Worm (Caenorhabditis elegans) whole organism, L3 larva: ENCODE data around the gene F31F7.1.

Experiments
- R02D3.7 ChIP-seq: fragments of 150-350 bp; optimal IDR thresholded peaks from 2 replicates; lab custom pipeline; 2014; ENCODE audit warnings: missing biosample characterization, missing genetic modification characterization
- ama-1 ChIP-seq: fragments of 150-350 bp; optimal IDR thresholded peaks from 2 replicates; lab custom pipeline; 2018
- ceh-16 ChIP-seq: sonication (generic microtip); optimal IDR thresholded peaks from 2 replicates; lab custom pipeline; 2017; ENCODE audit warnings: missing biosample characterization, missing genetic modification characterization
- ceh-82 ChIP-seq: fragments of 150-350 bp; optimal IDR thresholded peaks from 2 replicates; lab custom pipeline; 2014; ENCODE audit warnings: missing biosample characterization, missing genetic modification characterization
- ceh-9 ChIP-seq: sonication (generic microtip); optimal IDR thresholded peaks from 2 replicates; lab custom pipeline; 2018; ENCODE audit warnings: missing biosample characterization, missing genetic modification characterization
- daf-12 ChIP-seq: fragments of 150-350 bp; optimal IDR thresholded peaks from 2 replicates; lab custom pipeline; 2014; ENCODE audit warnings: missing biosample characterization, missing genetic modification reagents, missing genetic modification characterization
- egl-27 ChIP-seq: sonication (generic microtip); optimal IDR thresholded peaks from 4 replicates; lab custom pipeline; 2017; ENCODE audit warnings: missing biosample characterization, missing genetic modification reagents, missing genetic modification characterization
- egl-5 ChIP-seq: fragments of 150-350 bp; optimal IDR thresholded peaks from 2 replicates; lab custom pipeline; 2017; ENCODE audit warnings: missing biosample characterization, missing genetic modification reagents, missing genetic modification characterization, inconsistent platforms
- elt-2 ChIP-seq: sonication (generic microtip); optimal IDR thresholded peaks from 2 replicates; lab custom pipeline; 2016; ENCODE audit warnings: missing genetic modification reagents, mild to moderate bottlenecking, missing genetic modification characterization, missing compliant biosample characterization
- elt-3 ChIP-seq, 3 experiments: fragments of 150-350 bp in 1 of 3; sonication (generic microtip) in 2 of 3; optimal IDR thresholded peaks; 2 replicates in 2 of 3; 4 replicates in 1 of 3; lab custom pipeline; 2014 to 2017; ENCODE audit warnings: missing biosample characterization in 3 of 3, missing genetic modification characterization in 3 of 3
- eor-1 ChIP-seq, 2 experiments: fragments of 150-350 bp; optimal IDR thresholded peaks; 2 replicates each; lab custom pipeline; 2014 to 2018; ENCODE audit warnings: missing biosample characterization in 2 of 2, missing genetic modification characterization in 2 of 2
- fkh-10 ChIP-seq: sonication (generic microtip); optimal IDR thresholded peaks from 2 replicates; lab custom pipeline; 2017; ENCODE audit warnings: missing biosample characterization, missing genetic modification reagents, missing genetic modification characterization
- fkh-2 ChIP-seq: fragments of 150-350 bp; optimal IDR thresholded peaks from 2 replicates; lab custom pipeline; 2014; ENCODE audit warnings: missing biosample characterization, missing genetic modification reagents, missing genetic modification characterization
- fos-1 ChIP-seq: fragments of 150-350 bp; optimal IDR thresholded peaks from 2 replicates; lab custom pipeline; 2014; ENCODE audit warnings: missing biosample characterization, missing genetic modification characterization
- hmg-11 ChIP-seq: sonication (generic microtip); optimal IDR thresholded peaks from 2 replicates; lab custom pipeline; 2016; ENCODE audit warnings: missing genetic modification characterization, missing compliant biosample characterization
- jun-1 ChIP-seq: fragments of 150-350 bp; optimal IDR thresholded peaks from 2 replicates; lab custom pipeline; 2014; ENCODE audit warnings: missing biosample characterization, missing genetic modification reagents, missing genetic modification characterization
- lin-39 ChIP-seq: fragments of 150-350 bp; optimal IDR thresholded peaks from 2 replicates; lab custom pipeline; 2018; ENCODE audit warnings: missing biosample characterization, missing genetic modification reagents, missing genetic modification characterization
- lsy-12 ChIP-seq: sonication (generic microtip); optimal IDR thresholded peaks from 2 replicates; lab custom pipeline; 2016; ENCODE audit warnings: mild to moderate bottlenecking, missing genetic modification characterization, missing compliant biosample characterization
- mml-1 ChIP-seq: fragments of 150-350 bp; sonication (generic microtip); optimal IDR thresholded peaks from 3 replicates; lab custom pipeline; 2014; ENCODE audit warnings: missing biosample characterization, missing genetic modification characterization
- nhr-23 ChIP-seq: fragments of 150-350 bp; optimal IDR thresholded peaks from 2 replicates; lab custom pipeline; 2014; ENCODE audit warnings: missing biosample characterization, missing genetic modification reagents, missing genetic modification characterization
- nhr-25 ChIP-seq: sonication (generic microtip); optimal IDR thresholded peaks from 2 replicates; lab custom pipeline; 2017; ENCODE audit warnings: missing biosample characterization, missing genetic modification characterization
- nhr-28 ChIP-seq: fragments of 150-350 bp; optimal IDR thresholded peaks from 2 replicates; lab custom pipeline; 2014; ENCODE audit warnings: missing biosample characterization, missing genetic modification characterization
- nhr-43 ChIP-seq: sonication (generic microtip); optimal IDR thresholded peaks from 2 replicates; lab custom pipeline; 2016; ENCODE audit warnings: mild to moderate bottlenecking, missing genetic modification characterization, missing compliant biosample characterization; ENCODE audit not compliant: poor library complexity, severe bottlenecking
- nhr-76 ChIP-seq: fragments of 150-350 bp; sonication (generic microtip); optimal IDR thresholded peaks from 5 replicates; lab custom pipeline; 2014; ENCODE audit warnings: missing biosample characterization, missing genetic modification characterization
- nhr-77 ChIP-seq: fragments of 150-350 bp; optimal IDR thresholded peaks from 2 replicates; lab custom pipeline; 2014; ENCODE audit warnings: missing biosample characterization, missing genetic modification characterization
- pha-4 ChIP-seq: fragments of 150-350 bp; optimal IDR thresholded peaks from 2 replicates; lab custom pipeline; 2014; ENCODE audit warnings: missing biosample characterization, missing genetic modification reagents, missing genetic modification characterization
- pqm-1 ChIP-seq: fragments of 150-350 bp; optimal IDR thresholded peaks from 2 replicates; lab custom pipeline; 2017; ENCODE audit warnings: missing biosample characterization, missing genetic modification characterization, inconsistent platforms
- skn-1 ChIP-seq: fragments of 150-350 bp; optimal IDR thresholded peaks from 2 replicates; lab custom pipeline; 2014; ENCODE audit warnings: missing biosample characterization, missing genetic modification characterization
- snpc-4 ChIP-seq: fragments of 150-350 bp; optimal IDR thresholded peaks from 2 replicates; lab custom pipeline; 2014; ENCODE audit warnings: missing biosample characterization, missing genetic modification characterization
- tbx-2 ChIP-seq: sonication (generic microtip); optimal IDR thresholded peaks from 2 replicates; lab custom pipeline; 2016; ENCODE audit warnings: mild to moderate bottlenecking, missing genetic modification characterization, missing compliant biosample characterization
- unc-39 ChIP-seq: sonication (generic microtip); optimal IDR thresholded peaks from 4 replicates; lab custom pipeline; 2017; ENCODE audit warnings: missing biosample characterization, missing genetic modification characterization
- unc-62 ChIP-seq: fragments of 150-350 bp; sonication (generic microtip); optimal IDR thresholded peaks from 4 replicates; lab custom pipeline; 2014; ENCODE audit warnings: missing biosample characterization, missing genetic modification reagents, missing genetic modification characterization
- zag-1 ChIP-seq: fragments of 150-350 bp; optimal IDR thresholded peaks from 2 replicates; lab custom pipeline; 2014; ENCODE audit warnings: missing biosample characterization, missing genetic modification characterization
- ztf-11 ChIP-seq: fragments of 150-350 bp; optimal IDR thresholded peaks from 2 replicates; lab custom pipeline; 2014; ENCODE audit warnings: missing biosample characterization, missing genetic modification characterization
- ztf-4 ChIP-seq: fragments of 150-350 bp; optimal IDR thresholded peaks from 2 replicates; lab custom pipeline; 2014; ENCODE audit warnings: missing biosample characterization, missing genetic modification characterization

The F31F7.1 gene

DNA sequence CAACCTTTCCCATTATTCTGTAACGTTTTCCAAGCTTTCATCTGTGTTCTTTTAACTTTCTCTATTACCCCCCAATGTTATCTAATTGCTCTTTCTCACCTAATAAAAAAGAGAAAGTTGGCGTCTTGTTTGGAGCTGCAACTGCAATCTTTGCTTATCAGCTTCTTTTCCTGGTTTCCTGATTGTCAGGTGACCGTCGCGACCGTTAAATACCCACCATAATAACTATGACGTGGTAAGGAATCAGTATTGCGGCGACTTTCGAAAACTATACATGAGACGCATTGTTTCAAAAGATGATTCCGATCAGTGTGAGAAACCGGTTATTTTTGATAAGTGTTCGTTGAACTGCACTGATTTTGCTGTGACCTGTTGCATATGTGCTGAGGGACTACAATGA, 1.0 kb upstream of the F31F7.1 start:
- TF ChIP-seq pqm-1 (tag; lab: Kevin White, UChicago) (peak; percentile 96), mml-1 (tag; lab: Kevin White, UChicago) (no peak), nhr-43 (tag; lab: Kevin White, UChicago) (peak; percentile 83), jun-1 (tag; lab: Kevin White, UChicago) (peak; percentile 88), nhr-28 (tag; lab: Kevin White, UChicago) (no peak), egl-27 (peak; percentile 34), elt-3 (tag; optimal IDR thresholded peaks at IDR 0.05; lab: Kevin White, UChicago) (peak in 1 of 3 experiments; percentile 69), tbx-2 (tag; lab: Kevin White, UChicago) (peak; percentile 12), pha-4 (tag; lab: Kevin White, UChicago) (peak; percentile 60), nhr-25 (peak; percentile 44), lsy-12 (tag; lab: Kevin White, UChicago) (no peak), fos-1 (no peak), ceh-16 (tag; lab: Kevin White, UChicago) (no peak), eor-1 (tag; optimal IDR thresholded peaks at IDR 0.05; lab: Kevin White, UChicago) (no peak), nhr-23 (tag; lab: Kevin White, UChicago) (peak; percentile 76), elt-2 (tag; lab: Kevin White, UChicago) (peak; percentile 97), snpc-4 (tag; lab: Kevin White, UChicago) (no peak)

DNA sequence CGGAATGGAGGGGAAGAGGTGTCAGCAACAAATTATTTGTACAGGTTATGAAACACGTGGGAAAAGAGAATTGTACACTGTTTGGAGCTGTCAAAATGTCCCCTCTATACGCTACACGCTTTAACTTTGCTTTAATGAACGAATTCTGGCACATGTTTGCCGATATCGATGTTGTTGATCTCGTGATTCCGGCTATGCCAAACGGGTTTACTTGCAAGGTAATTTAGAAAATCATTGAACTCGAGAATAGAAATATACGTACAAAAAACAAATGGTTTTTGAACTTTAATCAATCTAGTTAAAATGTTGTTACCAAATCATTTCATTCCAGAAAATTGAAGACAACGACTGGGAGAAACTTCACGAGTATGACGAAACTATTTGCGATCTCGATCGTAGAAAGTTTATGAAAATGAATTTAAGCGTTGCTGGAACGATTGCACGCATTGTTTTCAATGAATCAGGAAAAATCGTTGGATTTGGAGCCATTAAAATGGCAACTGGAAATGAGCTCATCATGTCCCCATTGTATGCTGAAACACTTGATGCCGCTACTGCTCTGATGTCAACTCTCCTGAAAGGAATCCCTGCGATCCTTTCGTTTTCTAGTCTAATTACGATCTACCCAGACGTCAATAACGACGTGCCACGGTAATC, 1.1 kb downstream of the F31F7.1 start:
- TF ChIP-seq daf-12 (tag; lab: Kevin White, UChicago) (no peak), nhr-25 (peak; percentile 41), ama-1 (peak; percentile 2), nhr-43 (tag; lab: Kevin White, UChicago) (peak; percentile 21), jun-1 (tag; lab: Kevin White, UChicago) (peak; percentile 20)

DNA sequence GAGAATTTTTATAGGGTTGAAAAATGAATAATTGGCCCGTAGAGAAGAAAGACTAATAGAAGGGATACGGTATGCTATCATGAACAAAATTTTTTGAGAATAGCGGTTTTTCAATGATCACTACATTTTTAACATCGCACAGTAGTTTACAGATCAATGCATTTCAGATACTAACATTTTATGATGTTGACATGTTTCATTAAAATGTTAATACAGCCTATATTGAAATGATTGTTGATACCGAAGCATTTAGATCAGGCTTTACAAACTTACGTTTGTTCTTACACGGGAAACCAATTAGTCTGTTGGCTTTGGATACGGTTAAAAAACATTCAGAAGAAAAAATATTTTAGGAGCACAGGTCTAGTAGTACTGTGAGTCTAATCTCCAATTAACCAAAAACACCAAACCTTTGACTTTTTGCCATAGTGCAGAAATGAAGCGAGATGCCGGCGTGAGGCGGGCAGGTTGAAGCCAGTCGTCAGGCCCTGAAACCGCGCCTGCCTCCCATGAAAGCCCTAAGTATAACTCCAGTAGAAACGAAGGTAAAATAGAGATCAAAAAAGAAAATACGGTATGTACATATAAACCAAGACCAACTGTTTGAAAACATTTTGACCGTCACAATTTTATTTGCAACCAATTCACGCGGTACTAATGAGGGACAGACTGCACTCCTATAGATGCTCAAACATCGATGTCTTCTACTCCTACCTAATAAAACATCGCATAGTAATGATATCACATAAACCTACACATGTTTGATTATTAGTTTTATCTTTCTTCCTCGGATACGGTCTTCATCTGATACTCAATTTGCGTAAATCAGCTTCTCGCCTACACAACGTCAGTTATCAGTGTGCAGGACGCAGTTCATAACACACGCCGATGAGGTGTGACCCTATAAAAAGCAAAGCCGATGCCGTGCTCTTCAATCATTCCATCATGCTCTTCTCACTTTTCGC, 2.2 kb downstream of the F31F7.1 start, which contains the start of gene fil-2:
Gene fil-2, plus strand, starts transcription at position 915 of the 965 bp plus-strand sequence.
- no peak for TF ChIP-seq hmg-11 (tag; lab: Kevin White, UChicago)
- TF ChIP-seq zag-1 (tag; lab: Kevin White, UChicago): no peak
- no peak for TF ChIP-seq nhr-23 (tag; lab: Kevin White, UChicago)
- no peak for TF ChIP-seq unc-39 (tag; lab: Kevin White, UChicago)
- TF ChIP-seq nhr-25: no peak
- no peak for TF ChIP-seq pha-4 (tag; lab: Kevin White, UChicago)
- TF ChIP-seq skn-1 (tag; lab: Kevin White, UChicago): no peak
- TF ChIP-seq nhr-43 (tag; lab: Kevin White, UChicago): peak; percentile 75
- TF ChIP-seq tbx-2 (tag; lab: Kevin White, UChicago): no peak
- peak; percentile 6 for TF ChIP-seq pqm-1 (tag; lab: Kevin White, UChicago)
- peak; percentile 51 for TF ChIP-seq elt-2 (tag; lab: Kevin White, UChicago)
- no peak for TF ChIP-seq eor-1 (tag; optimal IDR thresholded peaks at IDR 0.05; lab: Kevin White, UChicago)
- TF ChIP-seq ceh-9: no peak
- no peak for TF ChIP-seq R02D3.7 (tag; lab: Kevin White, UChicago)
- TF ChIP-seq lsy-12 (tag; lab: Kevin White, UChicago): peak; percentile 6
- TF ChIP-seq nhr-28 (tag; lab: Kevin White, UChicago): peak; percentile 46
- TF ChIP-seq, all 47 proteins: peak for 5

DNA sequence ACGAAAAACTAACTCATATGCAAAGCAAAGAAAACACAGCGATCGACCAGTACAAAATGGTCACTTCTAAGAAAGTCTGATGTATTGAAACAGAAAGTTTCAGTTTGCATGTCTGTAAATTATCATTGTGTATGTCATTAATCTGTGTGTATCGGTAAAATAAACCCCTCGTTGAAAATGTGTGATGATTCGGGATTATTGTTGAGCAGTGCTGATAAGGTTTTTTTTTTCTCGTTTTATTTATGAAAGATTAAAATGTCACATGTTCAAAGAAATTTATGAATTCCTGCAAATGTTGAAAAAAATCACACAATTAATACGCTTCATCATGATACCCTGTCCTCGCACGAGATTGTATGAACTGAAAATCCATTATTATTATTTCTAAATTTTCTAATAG, 3.8 kb downstream of the F31F7.1 start:
- TF ChIP-seq unc-39 (tag; lab: Kevin White, UChicago) (no peak), nhr-25 (no peak), elt-2 (tag; lab: Kevin White, UChicago) (peak; percentile 64), pqm-1 (tag; lab: Kevin White, UChicago) (peak; percentile 77)
- TF ChIP-seq, all 47 proteins: peak for 2

DNA sequence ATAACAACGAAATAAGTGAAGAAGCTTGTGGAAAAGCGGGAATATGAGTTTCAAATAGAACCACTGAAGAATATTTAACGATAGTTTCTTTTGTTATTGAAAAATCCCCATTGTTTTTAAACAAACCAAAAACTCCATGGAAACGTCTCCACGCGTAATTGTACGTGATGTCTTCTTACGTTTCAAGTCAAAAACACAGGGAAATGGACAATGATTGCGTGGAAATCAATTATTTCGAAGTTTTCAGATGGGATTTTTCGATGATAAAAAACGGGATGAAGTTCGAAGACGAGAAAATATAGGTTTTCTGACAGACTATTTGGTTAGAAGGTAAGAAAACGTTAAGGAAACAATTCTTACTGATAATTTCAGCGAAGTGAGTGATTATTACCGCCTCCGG, 4.9 kb downstream of the F31F7.1 start, which contains the start of the genes K12B6.4 and spe-49:
Gene K12B6.4, minus strand, starts transcription at position 101 of the 400 bp plus-strand sequence.
Gene spe-49, plus strand, starts transcription at position 185 of the 400 bp plus-strand sequence.
- TF ChIP-seq ceh-82 (tag; lab: Kevin White, UChicago): no peak
- no peak for TF ChIP-seq nhr-28 (tag; lab: Kevin White, UChicago)
- TF ChIP-seq ama-1: no peak
- TF ChIP-seq hmg-11 (tag; lab: Kevin White, UChicago): no peak
- no peak for TF ChIP-seq mml-1 (tag; lab: Kevin White, UChicago)
- no peak for TF ChIP-seq ztf-4 (tag; lab: Kevin White, UChicago)
- no peak for TF ChIP-seq lin-39 (tag; lab: Kevin White, UChicago)
- TF ChIP-seq R02D3.7 (tag; lab: Kevin White, UChicago): no peak
- TF ChIP-seq unc-62 (GFP tag; lab: Kevin White, UChicago): no peak
- no peak for TF ChIP-seq fkh-2
- no peak for TF ChIP-seq fkh-10
- TF ChIP-seq nhr-25: no peak
- no peak for TF ChIP-seq nhr-77
- TF ChIP-seq ztf-11: no peak
- no peak for TF ChIP-seq elt-3 (tag; optimal IDR thresholded peaks at IDR 0.05; lab: Kevin White, UChicago)
- TF ChIP-seq egl-27: no peak
- TF ChIP-seq nhr-76: no peak
- no peak for TF ChIP-seq egl-5 (tag; lab: Kevin White, UChicago)
- no peak for TF ChIP-seq ceh-16 (tag; lab: Kevin White, UChicago)
